Fruit fly (Drosophila melanogaster): ENCODE results near the gene Eip78C.

- TF ChIP-seq vvl (GFP tag; IDR thresholded peaks at IDR 0.05) (no peak), CG8478 (optimal IDR thresholded peaks at IDR 0.05) (peak; percentile 76), CG11093 (GFP tag; IDR thresholded peaks at IDR 0.05) (no peak), sob (GFP tag; IDR thresholded peaks at IDR 0.05) (no peak), kay (GFP tag; optimal IDR thresholded peaks at IDR 0.05) (no peak), hkb (optimal IDR thresholded peaks at IDR 0.05) (no peak), hkb (GFP tag; IDR thresholded peaks at IDR 0.05) (peak; percentile 24; the same call in 1 of the 2 replicates), p53 (GFP tag; optimal IDR thresholded peaks at IDR 0.05) (no peak), sug (tag; optimal IDR thresholded peaks at IDR 0.05) (no peak), Meics (GFP tag; optimal IDR thresholded peaks at IDR 0.05) (no peak), phol (tag; optimal IDR thresholded peaks at IDR 0.05) (no peak), CG34422 (GFP tag; IDR thresholded peaks at IDR 0.05) (no peak), tll (GFP tag; optimal IDR thresholded peaks at IDR 0.05) (no peak), CG6272 (GFP tag; IDR thresholded peaks at IDR 0.05) (no peak), NK7.1 (GFP tag; optimal IDR thresholded peaks at IDR 0.05) (no peak)
These were observed 23.6 kb upstream of the Eip78C start, which contains the start of the genes Targ1, CG10512 and Targ2 for dm6 chr3L:21202777-21203282.

All from whole organism, embryonic.